Worm (Caenorhabditis elegans) whole organism, L1 larva: ENCODE results near the gene K10D11.7.

Experiments
- lsy-2 ChIP-seq, 2 experiments: fragments of 150-350 bp; optimal IDR thresholded peaks; 2 replicates each; lab custom pipeline; 2014; ENCODE audit warnings: missing biosample characterization in 2 of 2, missing genetic modification characterization in 2 of 2
- nhr-11 ChIP-seq: fragments of 150-350 bp; optimal IDR thresholded peaks from 2 replicates; lab custom pipeline; 2014; ENCODE audit warnings: missing biosample characterization, missing genetic modification characterization
- zag-1 ChIP-seq: fragments of 150-350 bp; optimal IDR thresholded peaks from 2 replicates; lab custom pipeline; 2014; ENCODE audit warnings: missing biosample characterization, missing genetic modification characterization

DNA sequence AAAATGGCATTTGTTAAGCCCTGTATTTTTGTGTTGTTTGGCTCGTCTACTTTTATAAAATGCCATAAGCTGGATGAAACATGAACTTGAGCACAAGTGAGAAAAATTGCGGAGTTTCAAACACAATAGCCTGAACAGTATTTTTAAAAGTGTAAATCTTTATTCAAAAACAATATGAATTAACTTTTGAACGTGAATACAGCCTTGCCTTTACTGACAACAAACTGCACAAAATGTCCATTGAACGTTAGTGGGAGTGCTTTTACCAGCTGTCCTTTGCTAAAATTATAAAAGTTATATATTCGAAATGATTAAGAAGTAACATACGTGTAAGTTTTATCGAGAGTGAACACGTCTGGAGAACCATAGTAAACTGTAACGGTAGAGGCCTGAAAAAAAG is 28.5 kb downstream of the K10D11.7 start:
- no peak for TF ChIP-seq zag-1 (tag; lab: Kevin White, UChicago)
- no peak for TF ChIP-seq nhr-11
- no peak for TF ChIP-seq lsy-2 (tag; optimal IDR thresholded peaks at IDR 0.05; lab: Kevin White, UChicago)
